Fruit fly (Drosophila melanogaster): Measurements from ENCODE around the gene CG42827.

Gene CG42827

DNA sequence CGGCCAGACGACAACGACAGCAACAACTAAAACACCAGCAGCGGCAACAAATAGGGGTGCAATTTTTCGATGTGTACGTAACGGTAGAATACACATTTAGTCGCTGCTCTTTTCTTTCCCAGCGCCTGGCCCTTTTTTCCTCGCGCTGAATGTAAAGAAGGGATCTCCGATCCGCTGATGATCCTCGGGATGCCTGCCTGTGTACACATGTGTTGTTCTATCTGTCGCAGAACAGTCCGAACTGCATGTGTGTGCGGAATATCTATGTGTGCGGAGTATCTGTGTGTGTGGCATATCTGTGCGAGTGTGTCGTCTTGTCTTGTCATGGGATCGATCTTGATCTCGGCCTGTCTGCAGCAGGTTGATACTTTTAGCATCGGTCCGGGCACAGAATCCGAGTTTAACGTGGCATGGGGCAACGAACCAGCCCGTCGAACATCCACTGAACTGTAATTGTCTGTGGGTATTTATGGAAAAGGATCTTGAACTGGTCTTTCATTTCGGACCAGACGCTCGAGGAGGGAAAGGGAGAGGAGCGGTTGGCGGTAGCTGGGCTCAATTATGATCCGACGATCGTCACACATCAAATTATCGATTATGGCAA is 28.9 kb upstream of the CG42827 start:
- no peak for TF ChIP-seq Snoo (tag; optimal IDR thresholded peaks at IDR 0.05)
- TF ChIP-seq rn (GFP tag; IDR thresholded peaks at IDR 0.05): no peak
- TF ChIP-seq CG12605 (GFP tag; IDR thresholded peaks at IDR 0.05): no peak
- no peak for TF ChIP-seq CG8301 (tag; optimal IDR thresholded peaks at IDR 0.05)
- no peak for TF ChIP-seq CG9948 (tag; optimal IDR thresholded peaks at IDR 0.05)
- TF ChIP-seq CG10348 (GFP tag; IDR thresholded peaks at IDR 0.05): no peak
- no peak for TF ChIP-seq CG8159 (tag; optimal IDR thresholded peaks at IDR 0.05)
- TF ChIP-seq CG15710 (tag; optimal IDR thresholded peaks at IDR 0.05): no peak
- TF ChIP-seq CG4496 (GFP tag; IDR thresholded peaks at IDR 0.05): no peak
- TF ChIP-seq CG14655 (GFP tag; optimal IDR thresholded peaks at IDR 0.05): no peak
- no peak for TF ChIP-seq Pif1B (GFP tag; optimal IDR thresholded peaks at IDR 0.05)
- TF ChIP-seq D1 (tag; optimal IDR thresholded peaks at IDR 0.05): no peak
- no peak for TF ChIP-seq CG17806 (tag; optimal IDR thresholded peaks at IDR 0.05)
- TF ChIP-seq Ets98B (GFP tag; IDR thresholded peaks at IDR 0.05): no peak
- no peak for TF ChIP-seq Pif1A (GFP tag; optimal IDR thresholded peaks at IDR 0.05)
- TF ChIP-seq CG13204 (GFP tag; optimal IDR thresholded peaks at IDR 0.05): peak; percentile 61
- peak; percentile 87 for TF ChIP-seq EcR (GFP tag; optimal IDR thresholded peaks at IDR 0.05)

DNA sequence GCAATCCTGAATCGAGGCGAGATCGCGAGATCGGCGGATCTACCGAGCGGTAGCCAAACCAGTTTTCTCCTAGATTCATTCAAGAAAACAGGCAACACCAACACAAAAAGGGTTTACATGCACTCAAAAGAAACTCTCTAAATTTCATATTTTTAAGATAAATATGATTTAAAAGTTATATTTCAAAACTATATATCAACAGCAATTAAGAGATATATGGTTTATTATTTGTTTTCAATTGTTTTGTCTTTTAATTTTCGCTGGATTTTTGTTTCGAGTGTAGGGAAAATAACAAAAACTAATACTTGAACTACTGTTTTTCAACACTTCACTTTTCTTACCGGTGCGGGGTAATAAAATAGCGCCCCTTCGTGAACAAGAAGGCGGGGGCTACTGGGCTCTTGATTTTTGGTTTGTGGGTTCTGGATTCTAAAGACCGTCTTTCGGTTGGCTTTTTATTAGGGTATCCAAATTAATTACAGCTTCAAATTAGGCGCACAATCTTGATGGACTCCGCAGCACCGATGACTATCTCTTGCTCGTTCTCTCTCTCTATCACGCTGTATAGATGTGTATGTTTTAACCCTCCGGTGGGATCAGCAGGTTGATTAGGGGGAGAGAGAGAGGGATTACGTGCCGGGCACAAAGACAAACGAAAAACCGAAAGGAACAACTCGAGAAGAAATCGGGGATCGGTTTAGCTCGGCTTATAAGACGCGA is 27.5 kb upstream of the CG42827 start:
- peak; percentile 58 for TF ChIP-seq Ets98B (GFP tag; IDR thresholded peaks at IDR 0.05)
- peak; percentile 25 for TF ChIP-seq gl (tag; optimal IDR thresholded peaks at IDR 0.05)
- peak; percentile 82 for TF ChIP-seq CG8159 (tag; optimal IDR thresholded peaks at IDR 0.05)
- no peak for TF ChIP-seq fd96Ca (GFP tag; IDR thresholded peaks at IDR 0.05)
- peak; percentile 59 for TF ChIP-seq CG12605 (GFP tag; IDR thresholded peaks at IDR 0.05)
- no peak for TF ChIP-seq Snoo (tag; optimal IDR thresholded peaks at IDR 0.05)
- no peak for TF ChIP-seq D1 (tag; optimal IDR thresholded peaks at IDR 0.05)
- peak; percentile 77 for TF ChIP-seq CG15710 (tag; optimal IDR thresholded peaks at IDR 0.05)
- TF ChIP-seq CG13204 (GFP tag; optimal IDR thresholded peaks at IDR 0.05): peak; percentile 36
- TF ChIP-seq CG10348 (GFP tag; IDR thresholded peaks at IDR 0.05): no peak
- TF ChIP-seq Pif1B (GFP tag; optimal IDR thresholded peaks at IDR 0.05): peak; percentile 5
- TF ChIP-seq CG34367 (tag; optimal IDR thresholded peaks at IDR 0.05): peak; percentile 72
- TF ChIP-seq CG14655 (GFP tag; optimal IDR thresholded peaks at IDR 0.05): peak; percentile 84
- peak; percentile 81 for TF ChIP-seq CG9948 (tag; optimal IDR thresholded peaks at IDR 0.05)
- TF ChIP-seq CG17806 (tag; optimal IDR thresholded peaks at IDR 0.05): peak; percentile 77
- peak; percentile 34 for TF ChIP-seq EcR (GFP tag; optimal IDR thresholded peaks at IDR 0.05)
- peak; percentile 46; the same call in 1 of the 2 replicates for TF ChIP-seq CG32121 (GFP tag; IDR thresholded peaks at IDR 0.05)
- peak; percentile 56 for TF ChIP-seq Pif1A (GFP tag; optimal IDR thresholded peaks at IDR 0.05)
- TF ChIP-seq CG8301 (tag; optimal IDR thresholded peaks at IDR 0.05): peak; percentile 75
- peak; percentile 67; the same call in 2 of the 3 replicates for TF ChIP-seq CG4496 (GFP tag; IDR thresholded peaks at IDR 0.05)
- 0 out of 2 replicates have a peak, but pooled peaks have one; percentile 38 for TF ChIP-seq rn (GFP tag; IDR thresholded peaks at IDR 0.05)

DNA sequence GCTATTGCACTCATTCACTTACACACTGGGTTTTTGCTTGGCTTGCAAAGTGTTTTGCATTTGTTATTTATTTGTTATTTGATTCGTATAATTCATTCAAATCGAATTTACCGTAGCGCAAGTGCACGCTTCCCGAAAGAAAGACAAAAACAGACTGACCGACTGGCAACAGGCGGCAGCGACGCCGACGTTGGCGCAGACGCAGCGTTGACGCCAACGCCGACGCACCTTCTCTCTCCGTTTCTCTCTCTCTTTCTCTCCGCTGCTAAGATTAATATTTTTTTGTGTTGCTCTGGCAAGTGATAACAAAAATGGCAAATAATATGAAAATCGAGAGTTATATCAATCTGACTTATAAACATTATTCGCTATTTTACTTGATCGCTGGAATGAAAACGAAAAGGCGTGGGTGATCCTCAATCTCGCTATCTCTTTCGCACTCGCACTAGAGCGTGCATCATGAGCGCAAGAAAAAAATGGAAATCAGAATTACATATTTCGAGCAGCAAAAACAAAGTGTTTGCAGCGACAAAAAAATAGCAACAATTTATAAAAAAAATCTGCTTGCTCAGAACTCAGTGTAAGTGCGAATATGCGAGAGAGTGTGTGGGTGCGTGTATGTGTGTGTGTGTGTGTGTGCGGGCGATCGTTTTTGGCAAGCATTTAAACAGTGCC is 26.6 kb upstream of the CG42827 start, which contains the start of gene pnt:
pnt (minus strand) TSS at position 161 of the 675 bp plus-strand sequence.
- TF ChIP-seq CG13204 (GFP tag; optimal IDR thresholded peaks at IDR 0.05): no peak
- TF ChIP-seq CG12605 (GFP tag; IDR thresholded peaks at IDR 0.05): peak; percentile 30; the same call in 1 of the 2 replicates
- TF ChIP-seq CG32121 (GFP tag; IDR thresholded peaks at IDR 0.05): peak; percentile 32; the same call in 1 of the 2 replicates
- no peak for TF ChIP-seq CG8301 (tag; optimal IDR thresholded peaks at IDR 0.05)
- no peak for TF ChIP-seq gl (tag; optimal IDR thresholded peaks at IDR 0.05)
- peak; percentile 4; the same call in 1 of the 2 replicates for TF ChIP-seq Ets98B (GFP tag; IDR thresholded peaks at IDR 0.05)
- no peak for TF ChIP-seq Pif1B (GFP tag; optimal IDR thresholded peaks at IDR 0.05)

DNA sequence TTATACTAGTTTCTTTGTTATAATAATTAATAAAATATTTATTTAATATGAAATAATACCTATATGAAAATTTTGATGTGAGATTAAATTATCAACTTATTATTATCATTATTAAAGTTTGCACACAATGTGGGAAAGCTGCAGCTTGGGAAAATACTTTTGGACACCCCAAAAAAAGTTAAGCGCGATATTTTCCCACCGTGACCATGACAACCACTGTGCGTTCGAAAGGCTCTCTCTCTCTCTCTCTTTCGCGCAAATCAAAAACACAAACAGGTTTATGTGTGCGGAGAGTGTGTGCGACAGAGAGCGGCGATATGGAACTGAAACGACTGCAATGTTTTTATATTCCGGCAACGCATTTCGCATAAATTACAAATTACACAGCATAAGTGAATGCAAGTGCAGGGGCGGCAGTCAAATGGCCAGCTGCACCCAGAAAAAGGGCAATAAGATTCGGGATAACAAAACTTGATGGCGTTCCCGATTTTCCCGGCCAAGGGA is 25.8 kb upstream of the CG42827 start:
- TF ChIP-seq gl (tag; optimal IDR thresholded peaks at IDR 0.05) (no peak), Ets98B (GFP tag; IDR thresholded peaks at IDR 0.05) (peak; percentile 35; the same call in 1 of the 2 replicates), CG34367 (tag; optimal IDR thresholded peaks at IDR 0.05) (peak; percentile 32), CG13204 (GFP tag; optimal IDR thresholded peaks at IDR 0.05) (no peak), Pif1B (GFP tag; optimal IDR thresholded peaks at IDR 0.05) (no peak), fd96Ca (GFP tag; IDR thresholded peaks at IDR 0.05) (peak; percentile 76), CG17806 (tag; optimal IDR thresholded peaks at IDR 0.05) (peak; percentile 54), CG32121 (GFP tag; IDR thresholded peaks at IDR 0.05) (peak; percentile 50; the same call in 1 of the 2 replicates), CG4496 (GFP tag; IDR thresholded peaks at IDR 0.05) (peak; percentile 77), rn (GFP tag; IDR thresholded peaks at IDR 0.05) (no peak), Snoo (tag; optimal IDR thresholded peaks at IDR 0.05) (peak; percentile 75), CG15710 (tag; optimal IDR thresholded peaks at IDR 0.05) (peak; percentile 56), CG12605 (GFP tag; IDR thresholded peaks at IDR 0.05) (no peak), CG9948 (tag; optimal IDR thresholded peaks at IDR 0.05) (peak; percentile 60), Pif1A (GFP tag; optimal IDR thresholded peaks at IDR 0.05) (peak; percentile 28), D1 (tag; optimal IDR thresholded peaks at IDR 0.05) (peak; percentile 69), CG14655 (GFP tag; optimal IDR thresholded peaks at IDR 0.05) (peak; percentile 69), CG8301 (tag; optimal IDR thresholded peaks at IDR 0.05) (peak; percentile 42), CG8159 (tag; optimal IDR thresholded peaks at IDR 0.05) (peak; percentile 68), EcR (GFP tag; optimal IDR thresholded peaks at IDR 0.05) (no peak), CG10348 (GFP tag; IDR thresholded peaks at IDR 0.05) (no peak)

Measured in whole organism, pupa.